Worm (Caenorhabditis elegans): Measurements from ENCODE around the gene Y37D8A.29.

- no peak for TF ChIP-seq nhr-12 (tag; optimal IDR thresholded peaks at IDR 0.05)
- TF ChIP-seq ham-2 (GFP tag; optimal IDR thresholded peaks at IDR 0.05), result no peak
- no peak for TF ChIP-seq mep-1 (tag; optimal IDR thresholded peaks at IDR 0.05)
Observed at ce11 chrIII:12907218-12907617, 15.7 kb upstream of the Y37D8A.29 start.

Measured in whole organism, mixed stage, embryonic.